Fruit fly (Drosophila melanogaster) whole organism, pupa: ENCODE measurements around the gene CG33795.

Source experiments
- CG10348 ChIP-seq: fragments of 200-800 bp; sonication (Bioruptor generic); IDR thresholded peaks from 2 replicates; pipeline ENCODE4 v1.3.6; 2022; ENCODE audit warnings: missing biosample characterization, missing genetic modification characterization
- CG17806 ChIP-seq: fragments of 200-800 bp; sonication (Bioruptor generic); optimal IDR thresholded peaks from 2 replicates; lab custom pipeline; 2018; ENCODE audit warnings: missing biosample characterization, mild to moderate bottlenecking, missing genetic modification characterization, moderate library complexity
- CG34367 ChIP-seq: fragments of 200-800 bp; sonication (Bioruptor generic); optimal IDR thresholded peaks from 2 replicates; lab custom pipeline; 2018; ENCODE audit warnings: missing biosample characterization, mild to moderate bottlenecking, missing genetic modification characterization
- CG8159 ChIP-seq: fragments of 200-800 bp; sonication (Bioruptor generic); optimal IDR thresholded peaks from 3 replicates; lab custom pipeline; 2018; ENCODE audit warnings: missing biosample characterization, mild to moderate bottlenecking, missing genetic modification characterization, moderate library complexity
- CG8301 ChIP-seq: fragments of 200-800 bp; sonication (Bioruptor generic); optimal IDR thresholded peaks from 2 replicates; lab custom pipeline; 2018; ENCODE audit warnings: missing biosample characterization, mild to moderate bottlenecking, missing genetic modification characterization
- EcR ChIP-seq: fragments of 200-800 bp; sonication (Bioruptor generic); optimal IDR thresholded peaks from 3 replicates; lab custom pipeline; 2019; ENCODE audit warnings: missing biosample characterization, missing genetic modification characterization, mild to moderate bottlenecking, moderate library complexity, missing genetic modification reagents
- Ets98B ChIP-seq: fragments of 200-800 bp; sonication (Bioruptor generic); IDR thresholded peaks from 2 replicates; pipeline ENCODE4 v1.3.6; 2022; ENCODE audit warnings: missing biosample characterization, missing genetic modification characterization
- Pif1B ChIP-seq: fragments of 200-800 bp; sonication (Bioruptor generic); optimal IDR thresholded peaks from 3 replicates; lab custom pipeline; 2016; ENCODE audit warnings: missing biosample characterization, missing genetic modification characterization

DNA sequence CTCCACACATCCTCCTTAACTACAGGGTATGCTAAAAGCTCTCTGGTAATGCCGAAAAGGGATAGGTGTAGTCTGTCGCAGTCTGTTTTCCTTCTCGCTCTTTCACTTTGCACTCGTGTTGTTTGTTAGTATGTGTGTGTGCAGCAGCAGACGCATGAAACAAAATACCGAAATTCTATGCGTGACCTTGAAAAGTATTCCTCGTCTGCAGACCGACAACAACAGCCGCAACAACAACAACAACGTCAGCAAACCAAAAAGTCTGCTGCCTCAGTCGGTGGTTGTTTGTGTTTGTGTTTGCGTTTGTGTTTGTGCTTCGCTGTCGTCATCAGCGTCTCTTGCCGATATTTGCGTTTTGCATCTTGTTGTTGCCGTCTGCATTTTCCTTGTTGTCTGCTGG is 7.3 kb upstream of the CG33795 start:
- TF ChIP-seq CG8301 (tag; lab: Kevin White, UChicago), result no peak
- TF ChIP-seq CG17806 (tag; lab: Kevin White, UChicago), result no peak
- no peak for TF ChIP-seq Pif1B (GFP tag; lab: Kevin White, UChicago)
- peak; percentile 74 for TF ChIP-seq EcR (GFP tag; lab: Kevin White, UChicago)
- TF ChIP-seq Ets98B (GFP tag; lab: Robert Waterston, UW), result no peak
- no peak for TF ChIP-seq CG34367
- no peak for TF ChIP-seq CG10348 (GFP tag; lab: Robert Waterston, UW)
- no peak for TF ChIP-seq CG8159 (tag; lab: Kevin White, UChicago)
